Fruit fly (Drosophila melanogaster): Measurements from ENCODE around the gene CG33272.

The CG33272 gene

DNA sequence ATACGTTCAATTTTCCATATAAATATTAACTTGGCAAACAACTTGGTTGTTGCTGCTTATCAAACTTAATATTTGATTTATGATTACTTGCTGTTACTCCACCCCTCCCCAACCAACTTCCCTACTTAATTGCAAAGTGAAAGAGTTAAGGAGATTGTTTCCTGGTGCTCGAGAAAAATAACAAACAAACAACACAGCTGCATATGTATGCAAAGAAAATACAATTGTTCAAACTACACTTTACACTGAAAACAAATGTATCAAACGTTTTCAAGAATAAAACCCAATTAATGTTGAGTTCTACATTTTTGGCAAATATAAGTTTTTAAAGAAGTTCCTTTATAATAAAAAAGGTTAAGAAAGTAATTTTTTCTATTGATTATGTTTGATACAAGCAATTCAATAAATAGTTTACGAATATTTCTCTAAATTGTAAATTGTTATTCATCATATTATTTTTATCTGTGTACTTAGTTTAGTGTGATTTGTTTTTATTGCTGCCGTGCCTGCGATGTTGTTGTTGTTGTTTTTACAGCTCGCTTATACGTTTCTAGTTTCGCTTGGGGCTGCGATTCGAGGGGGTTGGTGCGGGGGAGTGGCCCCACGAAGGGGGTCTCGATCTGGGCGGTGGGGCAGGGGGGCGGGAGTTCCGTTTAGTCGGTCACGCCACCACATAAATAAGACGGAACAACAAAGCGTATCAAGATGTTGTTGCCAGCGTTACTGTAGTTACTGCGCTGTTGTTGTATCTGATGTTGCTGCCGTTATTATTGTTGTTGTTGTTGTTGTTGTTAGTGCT lies 45.5 kb upstream of the CG33272 start (continued):
- no peak for TF ChIP-seq toy (GFP tag; IDR thresholded peaks at IDR 0.05)
- TF ChIP-seq CTCF (GFP tag; optimal IDR thresholded peaks at IDR 0.05), result peak; percentile 2
- TF ChIP-seq Six4 (GFP tag; optimal IDR thresholded peaks at IDR 0.05), result peak; percentile 65
- no peak for TF ChIP-seq CG3163 (GFP tag; optimal IDR thresholded peaks at IDR 0.05)
- TF ChIP-seq CG18619 (GFP tag; optimal IDR thresholded peaks at IDR 0.05), result peak; percentile 62
- no peak for TF ChIP-seq CG42726 (GFP tag; IDR thresholded peaks at IDR 0.05; ENCODE audit: partially characterized antibody)
- TF ChIP-seq HHEX (GFP tag; optimal IDR thresholded peaks at IDR 0.05), result peak; percentile 64
- no peak for TF ChIP-seq ham (GFP tag; IDR thresholded peaks at IDR 0.05)
- TF ChIP-seq repo (GFP tag; optimal IDR thresholded peaks at IDR 0.05), result no peak
- TF ChIP-seq CoRest (tag; optimal IDR thresholded peaks at IDR 0.05), result peak; percentile 87
- TF ChIP-seq ssp (GFP tag; IDR thresholded peaks at IDR 0.05), result peak; percentile 53; the same call in 1 of the 2 replicates
- no peak for TF ChIP-seq CG8290 (GFP tag; optimal IDR thresholded peaks at IDR 0.05)
- peak in 1 of 2 experiments; percentile 66 for TF ChIP-seq CG8290 (tag; optimal IDR thresholded peaks at IDR 0.05)
- TF ChIP-seq jumu (GFP tag; optimal IDR thresholded peaks at IDR 0.05), result no peak
- TF ChIP-seq wdn (GFP tag; IDR thresholded peaks at IDR 0.05), result peak; percentile 46; the same call in 1 of the 2 replicates
- TF ChIP-seq klu (GFP tag; IDR thresholded peaks at IDR 0.05), result peak; percentile 36; the same call in 1 of the 2 replicates
- no peak for TF ChIP-seq Ravus (GFP tag; IDR thresholded peaks at IDR 0.05)
- TF ChIP-seq Med (GFP tag), result peak; percentile 85
- no peak for TF ChIP-seq CG2889 (GFP tag; IDR thresholded peaks at IDR 0.05)
- TF ChIP-seq cad (GFP tag; optimal IDR thresholded peaks at IDR 0.05), result no peak
- peak; percentile 53 for TF ChIP-seq gcm (GFP tag; optimal IDR thresholded peaks at IDR 0.05)
- no peak for TF ChIP-seq vnd (GFP tag; IDR thresholded peaks at IDR 0.05; ENCODE audit: partially characterized antibody)
- peak; percentile 25; the same call in 1 of the 2 replicates for TF ChIP-seq hbn (GFP tag; IDR thresholded peaks at IDR 0.05; ENCODE audit: partially characterized antibody)
- TF ChIP-seq chm (GFP tag; IDR thresholded peaks at IDR 0.05), result no peak
- TF ChIP-seq cwo (GFP tag; optimal IDR thresholded peaks at IDR 0.05), result peak; percentile 49
- peak; percentile 25 for TF ChIP-seq slp2 (GFP tag; optimal IDR thresholded peaks at IDR 0.05)
- peak; percentile 88 for TF ChIP-seq grau (tag; optimal IDR thresholded peaks at IDR 0.05)
- TF ChIP-seq CG9797 (GFP tag; optimal IDR thresholded peaks at IDR 0.05), result no peak
- TF ChIP-seq vvl (GFP tag; IDR thresholded peaks at IDR 0.05), result peak; percentile 78
- peak; percentile 72 for TF ChIP-seq odd (GFP tag; optimal IDR thresholded peaks at IDR 0.05)
- peak; percentile 56 for TF ChIP-seq CG16815 (GFP tag; optimal IDR thresholded peaks at IDR 0.05)
- peak; percentile 26 for TF ChIP-seq CG12236 (GFP tag; optimal IDR thresholded peaks at IDR 0.05)
- TF ChIP-seq CG12769 (tag; optimal IDR thresholded peaks at IDR 0.05), result peak; percentile 61
- TF ChIP-seq CG10462 (GFP tag; optimal IDR thresholded peaks at IDR 0.05), result peak; percentile 52
- TF ChIP-seq CG2116 (GFP tag; optimal IDR thresholded peaks at IDR 0.05), result peak; percentile 35
- peak; percentile 63 for TF ChIP-seq Xbp1 (GFP tag; optimal IDR thresholded peaks at IDR 0.05)
- TF ChIP-seq CG3838 (GFP tag; optimal IDR thresholded peaks at IDR 0.05), result peak; percentile 69
- peak; percentile 38; the same call in 1 of the 2 replicates for TF ChIP-seq onecut (GFP tag; IDR thresholded peaks at IDR 0.05)
- TF ChIP-seq CG30403 (GFP tag; optimal IDR thresholded peaks at IDR 0.05), result peak; percentile 76
- 0 out of 2 replicates have a peak, but pooled peaks have one; percentile 12 for TF ChIP-seq Oaz (GFP tag; IDR thresholded peaks at IDR 0.05)
- peak; percentile 34 for TF ChIP-seq CG34376 (GFP tag; optimal IDR thresholded peaks at IDR 0.05)
- peak; percentile 83 for TF ChIP-seq unpg (GFP tag; optimal IDR thresholded peaks at IDR 0.05)
- peak in 1 of 2 experiments; percentile 58 for TF ChIP-seq eve (GFP tag; optimal IDR thresholded peaks at IDR 0.05)
- TF ChIP-seq CG4820 (GFP tag; optimal IDR thresholded peaks at IDR 0.05), result peak; percentile 70
- TF ChIP-seq sc (optimal IDR thresholded peaks at IDR 0.05), result no peak
- peak; percentile 71 for TF ChIP-seq sc (GFP tag; optimal IDR thresholded peaks at IDR 0.05)
- peak; percentile 89 for TF ChIP-seq Blimp-1 (GFP tag; optimal IDR thresholded peaks at IDR 0.05)
- TF ChIP-seq dati (GFP tag; IDR thresholded peaks at IDR 0.05), result no peak
- TF ChIP-seq CG11504 (tag; optimal IDR thresholded peaks at IDR 0.05), result peak; percentile 85
- no peak for TF ChIP-seq Elba2 (GFP tag; optimal IDR thresholded peaks at IDR 0.05)
- no peak for TF ChIP-seq Doc2 (GFP tag; IDR thresholded peaks at IDR 0.05)
